Worm (Caenorhabditis elegans): ENCODE measurements around the gene C44B12.6.

DNA sequence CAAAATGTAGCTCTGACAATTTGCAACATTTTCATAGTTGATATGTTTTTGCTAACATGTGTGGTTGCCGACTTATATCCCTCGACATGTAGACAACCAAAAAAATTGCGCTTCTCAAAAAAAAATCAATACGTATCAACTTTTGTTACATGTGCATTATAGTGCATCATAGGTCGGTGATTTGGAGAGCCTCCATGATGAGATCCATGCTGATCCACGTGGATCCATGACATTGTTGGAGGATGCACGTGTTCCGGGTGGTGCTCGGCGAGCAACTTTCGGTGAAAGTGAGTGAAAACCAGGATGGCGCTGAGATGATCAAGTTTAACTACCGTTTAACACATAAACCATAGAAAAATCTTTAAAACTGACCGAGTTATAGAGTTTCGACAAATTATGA lies 25.6 kb downstream of the C44B12.6 start:
- TF ChIP-seq flt-1 (GFP tag; IDR thresholded peaks at IDR 0.05) (no peak), ama-1 (optimal IDR thresholded peaks at IDR 0.05) (no peak), hmg-4 (GFP tag; optimal IDR thresholded peaks at IDR 0.05) (no peak), tbx-37 (GFP tag; conservative IDR thresholded peaks at IDR 0.05) (no peak), hnd-1 (tag; optimal IDR thresholded peaks at IDR 0.05) (no peak), ets-7 (tag; optimal IDR thresholded peaks at IDR 0.05) (no peak), tbx-11 (GFP tag; IDR thresholded peaks at IDR 0.05) (no peak), sea-1 (GFP tag; conservative IDR thresholded peaks at IDR 0.05) (no peak), ceh-13 (GFP tag; optimal IDR thresholded peaks at IDR 0.05) (no peak), tra-4 (tag; optimal IDR thresholded peaks at IDR 0.05) (no peak), F13C5.2 (tag; optimal IDR thresholded peaks at IDR 0.05) (no peak), scrt-1 (GFP tag; IDR thresholded peaks at IDR 0.05) (no peak), pes-1 (GFP tag; IDR thresholded peaks at IDR 0.05) (no peak)

All from whole organism, early embryonic.